Worm (Caenorhabditis elegans) whole organism, L4 larva: ENCODE results near the gene srt-43.

ENCODE experiments used
- R02D3.7 ChIP-seq: fragments of 150-350 bp; sonication (generic microtip); optimal IDR thresholded peaks from 3 replicates; lab custom pipeline; 2014; ENCODE audit warnings: missing biosample characterization, missing genetic modification characterization
- Y48G9A.11 ChIP-seq: fragments of 200-800 bp; sonication (Bioruptor generic); IDR thresholded peaks from 2 replicates; pipeline ENCODE4 v1.3.6; 2022; ENCODE audit warnings: missing genetic modification reagents, missing genetic modification characterization, missing compliant biosample characterization
- ceh-82 ChIP-seq: sonication (generic microtip); optimal IDR thresholded peaks from 2 replicates; lab custom pipeline; 2017; ENCODE audit warnings: missing biosample characterization, missing genetic modification characterization
- ctbp-1 ChIP-seq: fragments of 200-800 bp; sonication (Bioruptor generic); IDR thresholded peaks from 2 replicates; pipeline ENCODE4 v1.3.6; 2022; ENCODE audit warnings: missing genetic modification reagents, missing genetic modification characterization, missing compliant biosample characterization
- daf-19 ChIP-seq: fragments of 200-800 bp; sonication (Bioruptor generic); conservative IDR thresholded peaks from 2 replicates; pipeline ENCODE4 v1.3.6; 2022; ENCODE audit warnings: missing genetic modification characterization, missing compliant biosample characterization
- fkh-10 ChIP-seq: fragments of 150-350 bp; optimal IDR thresholded peaks from 2 replicates; lab custom pipeline; 2014; ENCODE audit warnings: missing biosample characterization, missing genetic modification reagents, missing genetic modification characterization
- hlh-30 ChIP-seq: sonication (generic microtip); optimal IDR thresholded peaks from 2 replicates; lab custom pipeline; 2017; ENCODE audit warnings: antibody characterized with exemption, mild to moderate bottlenecking, missing genetic modification characterization, missing compliant biosample characterization; ENCODE audit not compliant: insufficient read depth
- mdl-1 ChIP-seq, 2 experiments: fragments of 150-350 bp in 1 of 2; sonication (generic microtip) in 1 of 2; optimal IDR thresholded peaks; 2 replicates each; lab custom pipeline; 2014 to 2017; ENCODE audit warnings: missing biosample characterization in 2 of 2, missing genetic modification characterization in 2 of 2
- saeg-2 ChIP-seq: fragments of 200-800 bp; sonication (Bioruptor generic); IDR thresholded peaks from 2 replicates; pipeline ENCODE4 v1.3.6; 2022; ENCODE audit warnings: missing genetic modification reagents, missing genetic modification characterization, missing compliant biosample characterization
- skn-1 ChIP-seq: fragments of 150-350 bp; optimal IDR thresholded peaks from 2 replicates; lab custom pipeline; 2014; ENCODE audit warnings: missing biosample characterization, missing genetic modification characterization
- snpc-4 ChIP-seq: fragments of 150-350 bp; optimal IDR thresholded peaks from 2 replicates; lab custom pipeline; 2014; ENCODE audit warnings: missing biosample characterization, missing genetic modification characterization
- ztf-11 ChIP-seq: fragments of 150-350 bp; optimal IDR thresholded peaks from 2 replicates; lab custom pipeline; 2014; ENCODE audit warnings: missing biosample characterization, missing genetic modification characterization

- no peak for TF ChIP-seq saeg-2 (GFP tag; lab: Robert Waterston, UW)
- TF ChIP-seq mdl-1 (tag; optimal IDR thresholded peaks at IDR 0.05; lab: Kevin White, UChicago), result no peak
- no peak for TF ChIP-seq skn-1
- TF ChIP-seq ctbp-1 (GFP tag; lab: Robert Waterston, UW), result no peak
- no peak for TF ChIP-seq hlh-30 (tag; lab: Kevin White, UChicago)
- TF ChIP-seq snpc-4 (tag; lab: Kevin White, UChicago), result no peak
- no peak for TF ChIP-seq ztf-11 (tag; lab: Kevin White, UChicago)
- TF ChIP-seq R02D3.7, result no peak
- no peak for TF ChIP-seq ceh-82 (tag; lab: Kevin White, UChicago)
- no peak for TF ChIP-seq fkh-10 (GFP tag; lab: Kevin White, UChicago)
- peak; percentile 31; the same call in 1 of the 2 replicates for TF ChIP-seq Y48G9A.11 (GFP tag; lab: Robert Waterston, UW)
- TF ChIP-seq daf-19 (GFP tag; lab: Robert Waterston, UW), result 0 out of 2 replicates have a peak, but pooled peaks have one; percentile 46
Observed at ce11 chrV:12727104-12727637, 41.9 kb upstream of the srt-43 start, which contains the start of gene R11D1.13.
